Fruit fly (Drosophila melanogaster) whole organism, embryonic: ENCODE data around the gene drongo.

ENCODE experiments used
- Adf1 ChIP-seq: fragments of 200-800 bp; sonication (Bioruptor generic); IDR thresholded peaks from 2 replicates; pipeline ENCODE4 v1.3.6; 2022; ENCODE audit warnings: missing biosample characterization, missing genetic modification characterization
- B-H1 ChIP-seq: fragments of 200-800 bp; sonication (Bioruptor generic); IDR thresholded peaks from 3 replicates; pipeline ENCODE4 v1.3.6; 2022; ENCODE audit warnings: missing biosample characterization, missing genetic modification characterization
- Bgb ChIP-seq: fragments of 200-800 bp; sonication (Bioruptor generic); IDR thresholded peaks from 2 replicates; pipeline ENCODE4 v1.3.6; 2022; ENCODE audit warnings: missing biosample characterization, missing genetic modification characterization; ENCODE audit not compliant: partially characterized antibody
- Bteb2 ChIP-seq: fragments of 200-800 bp; sonication (Bioruptor generic); optimal IDR thresholded peaks from 2 replicates; lab custom pipeline; 2016; ENCODE audit warnings: missing biosample characterization, missing genetic modification characterization
- CG10431 ChIP-seq: fragments of 200-800 bp; sonication (Bioruptor generic); optimal IDR thresholded peaks from 3 replicates; lab custom pipeline; 2018; ENCODE audit warnings: missing biosample characterization, mild to moderate bottlenecking, missing genetic modification characterization
- CG11085 ChIP-seq: fragments of 200-800 bp; sonication (Bioruptor generic); IDR thresholded peaks from 2 replicates; pipeline ENCODE4 v1.3.6; 2022; ENCODE audit warnings: missing biosample characterization, missing genetic modification characterization
- CG14014 ChIP-seq: fragments of 200-800 bp; sonication (Bioruptor generic); IDR thresholded peaks from 2 replicates; pipeline ENCODE4 v1.3.6; 2022; ENCODE audit warnings: missing biosample characterization, missing genetic modification characterization
- CG14441 ChIP-seq: fragments of 200-800 bp; sonication (Bioruptor generic); IDR thresholded peaks from 2 replicates; pipeline ENCODE4 v1.3.6; 2022; ENCODE audit warnings: missing biosample characterization, missing genetic modification characterization
- CG14965 ChIP-seq: fragments of 200-800 bp; sonication (Bioruptor generic); optimal IDR thresholded peaks from 2 replicates; lab custom pipeline; 2016; ENCODE audit warnings: missing biosample characterization, missing genetic modification characterization, borderline replicate concordance
- CG1603 ChIP-seq: fragments of 200-800 bp; sonication (Bioruptor generic); optimal IDR thresholded peaks from 2 replicates; lab custom pipeline; 2019; ENCODE audit warnings: missing biosample characterization, mild to moderate bottlenecking, missing genetic modification characterization, moderate library complexity
- CG17802 ChIP-seq: fragments of 200-800 bp; sonication (Bioruptor generic); optimal IDR thresholded peaks from 2 replicates; lab custom pipeline; 2018; ENCODE audit warnings: missing biosample characterization, mild to moderate bottlenecking, missing genetic modification characterization, moderate library complexity
- CG17829 ChIP-seq: fragments of 200-800 bp; optimal IDR thresholded peaks from 2 replicates; lab custom pipeline; 2019; ENCODE audit warnings: missing biosample characterization, mild to moderate bottlenecking, missing genetic modification characterization, moderate library complexity
- CG30431 ChIP-seq: fragments of 200-800 bp; sonication (Bioruptor generic); optimal IDR thresholded peaks from 2 replicates; lab custom pipeline; 2017; ENCODE audit warnings: missing biosample characterization, missing genetic modification characterization
- CG3838 ChIP-seq: fragments of 200-800 bp; sonication (Bioruptor generic); optimal IDR thresholded peaks from 3 replicates; lab custom pipeline; 2016; ENCODE audit warnings: missing biosample characterization, missing genetic modification characterization
- CG4730 ChIP-seq: fragments of 200-800 bp; sonication (Bioruptor generic); IDR thresholded peaks from 2 replicates; pipeline ENCODE4 v1.3.6; 2022; ENCODE audit warnings: missing biosample characterization, missing genetic modification characterization
- CG6175 ChIP-seq: fragments of 200-800 bp; sonication (Bioruptor generic); IDR thresholded peaks from 3 replicates; pipeline ENCODE4 v1.3.6; 2022; ENCODE audit warnings: missing biosample characterization, missing genetic modification characterization
- CG6689 ChIP-seq: fragments of 200-800 bp; sonication (Bioruptor generic); IDR thresholded peaks from 2 replicates; pipeline ENCODE4 v1.3.6; 2022; ENCODE audit warnings: missing biosample characterization, missing genetic modification characterization
- CG8478 ChIP-seq: fragments of >200 bp; optimal IDR thresholded peaks from 2 replicates; lab custom pipeline; 2018
- CG9817 ChIP-seq: fragments of 200-800 bp; sonication (Bioruptor generic); optimal IDR thresholded peaks from 2 replicates; lab custom pipeline; 2018; ENCODE audit warnings: missing biosample characterization, mild to moderate bottlenecking, missing genetic modification characterization, moderate library complexity
- CoRest ChIP-seq: fragments of 200-800 bp; sonication (Bioruptor generic); optimal IDR thresholded peaks from 3 replicates; lab custom pipeline; 2018; ENCODE audit warnings: missing biosample characterization, mild to moderate bottlenecking, missing genetic modification characterization, moderate library complexity
- Dip2 ChIP-seq: fragments of 200-800 bp; sonication (Bioruptor generic); IDR thresholded peaks from 2 replicates; pipeline ENCODE4 v1.3.6; 2022; ENCODE audit warnings: missing biosample characterization, missing genetic modification characterization
- Dll ChIP-seq: fragments of 200-800 bp; sonication (Bioruptor generic); IDR thresholded peaks from 4 replicates; pipeline ENCODE4 v1.3.6; 2022; ENCODE audit warnings: missing biosample characterization, missing genetic modification characterization; ENCODE audit not compliant: partially characterized antibody
- Doc3 ChIP-seq: fragments of 200-800 bp; sonication (Bioruptor generic); IDR thresholded peaks from 3 replicates; pipeline ENCODE4 v1.3.6; 2022; ENCODE audit warnings: missing biosample characterization, missing genetic modification characterization; ENCODE audit not compliant: partially characterized antibody
- Dref ChIP-seq: fragments of 200-800 bp; sonication (Bioruptor generic); IDR thresholded peaks from 2 replicates; pipeline ENCODE4 v1.3.6; 2022; ENCODE audit warnings: missing biosample characterization, missing genetic modification characterization
- Fer3 ChIP-seq: fragments of 200-800 bp; sonication (Bioruptor generic); optimal IDR thresholded peaks from 2 replicates; lab custom pipeline; 2018; ENCODE audit warnings: missing biosample characterization, mild to moderate bottlenecking, missing genetic modification characterization, moderate library complexity
- H15 ChIP-seq: fragments of 200-800 bp; sonication (Bioruptor generic); IDR thresholded peaks from 3 replicates; pipeline ENCODE4 v1.3.6; 2022; ENCODE audit warnings: missing biosample characterization, missing genetic modification characterization
- Mad ChIP-seq: fragments of 200-800 bp; sonication (Bioruptor generic); optimal IDR thresholded peaks from 2 replicates; lab custom pipeline; 2016; ENCODE audit warnings: missing biosample characterization, missing genetic modification characterization
- Nf-YC ChIP-seq: fragments of 200-800 bp; optimal IDR thresholded peaks from 3 replicates; lab custom pipeline; 2019; ENCODE audit warnings: missing biosample characterization, mild to moderate bottlenecking, missing genetic modification characterization, moderate library complexity
- Opbp ChIP-seq: fragments of 200-800 bp; sonication (Bioruptor generic); IDR thresholded peaks from 3 replicates; pipeline ENCODE4 v1.3.6; 2022; ENCODE audit warnings: missing biosample characterization, missing genetic modification characterization; ENCODE audit not compliant: partially characterized antibody
- Optix ChIP-seq: fragments of 200-800 bp; sonication (Bioruptor generic); IDR thresholded peaks from 3 replicates; pipeline ENCODE4 v1.3.6; 2022; ENCODE audit warnings: missing biosample characterization, missing genetic modification characterization
- Six4 ChIP-seq: fragments of 200-800 bp; sonication (Bioruptor generic); optimal IDR thresholded peaks from 2 replicates; lab custom pipeline; 2016; ENCODE audit warnings: missing biosample characterization, missing genetic modification characterization
- Xbp1 ChIP-seq: fragments of 200-800 bp; sonication (Bioruptor generic); optimal IDR thresholded peaks from 3 replicates; lab custom pipeline; 2016; ENCODE audit warnings: missing biosample characterization, mild to moderate bottlenecking, missing genetic modification characterization
- ci ChIP-seq: fragments of 200-800 bp; sonication (Bioruptor generic); IDR thresholded peaks from 3 replicates; pipeline ENCODE4 v1.3.6; 2022; ENCODE audit warnings: missing biosample characterization, missing genetic modification characterization
- dm ChIP-seq: fragments of 200-800 bp; sonication (Bioruptor generic); optimal IDR thresholded peaks from 3 replicates; lab custom pipeline; 2016; ENCODE audit warnings: missing biosample characterization, missing genetic modification characterization
- gro ChIP-seq: fragments of 200-800 bp; sonication (Bioruptor generic); optimal IDR thresholded peaks from 2 replicates; lab custom pipeline; 2016; ENCODE audit warnings: missing biosample characterization, missing genetic modification characterization
- inv ChIP-seq: fragments of 200-800 bp; sonication (Bioruptor generic); IDR thresholded peaks from 2 replicates; pipeline ENCODE4 v1.3.6; 2022; ENCODE audit warnings: missing biosample characterization, missing genetic modification characterization; ENCODE audit not compliant: partially characterized antibody
- kni ChIP-seq: fragments of 200-800 bp; sonication (Bioruptor generic); optimal IDR thresholded peaks from 3 replicates; lab custom pipeline; 2017; ENCODE audit warnings: mild to moderate bottlenecking, missing biosample characterization, missing genetic modification reagents, missing genetic modification characterization
- lola ChIP-seq, 3 experiments: fragments of >200 bp in 2 of 3; fragments of 200-800 bp in 1 of 3; sonication (Bioruptor generic) in 1 of 3; optimal IDR thresholded peaks; 2 replicates each; lab custom pipeline; 2017 to 2019; ENCODE audit warnings: missing biosample characterization in 3 of 3, missing genetic modification characterization in 3 of 3, mild to moderate bottlenecking in 1 of 3, moderate library complexity in 1 of 3
- prd ChIP-seq, 3 experiments: fragments of >200 bp in 2 of 3; fragments of 200-800 bp in 1 of 3; sonication (Bioruptor generic) in 1 of 3; optimal IDR thresholded peaks in 2 of 3; IDR thresholded peaks in 1 of 3; 2 replicates in 2 of 3; 3 replicates in 1 of 3; pipeline versions ENCODE4 v1.3.6 to Lab custom; 2017 to 2022; ENCODE audit warnings: missing biosample characterization in 1 of 3, missing genetic modification characterization in 1 of 3
- pzg ChIP-seq: fragments of 200-800 bp; sonication (Bioruptor generic); optimal IDR thresholded peaks from 3 replicates; lab custom pipeline; 2018; ENCODE audit warnings: missing biosample characterization, mild to moderate bottlenecking, missing genetic modification characterization, moderate library complexity
- sim ChIP-seq: fragments of 200-800 bp; sonication (Bioruptor generic); IDR thresholded peaks from 2 replicates; pipeline ENCODE4 v1.3.6; 2022; ENCODE audit warnings: missing biosample characterization, missing genetic modification characterization
- sug ChIP-seq: fragments of 200-800 bp; optimal IDR thresholded peaks from 2 replicates; lab custom pipeline; 2019; ENCODE audit warnings: missing biosample characterization, mild to moderate bottlenecking, missing genetic modification characterization, moderate library complexity
- tap ChIP-seq: fragments of 200-800 bp; optimal IDR thresholded peaks from 3 replicates; lab custom pipeline; 2019; ENCODE audit warnings: missing biosample characterization, mild to moderate bottlenecking, missing genetic modification characterization, moderate library complexity
- tin ChIP-seq: fragments of 200-800 bp; sonication (Bioruptor generic); optimal IDR thresholded peaks from 3 replicates; lab custom pipeline; 2016; ENCODE audit warnings: missing biosample characterization, missing genetic modification characterization
- tio ChIP-seq: fragments of 200-800 bp; sonication (Bioruptor generic); optimal IDR thresholded peaks from 2 replicates; lab custom pipeline; 2017; ENCODE audit warnings: missing biosample characterization, missing genetic modification characterization, inconsistent platforms
- tll ChIP-seq, 2 experiments: fragments of 200-800 bp in 1 of 2; fragments of >200 bp in 1 of 2; sonication (Bioruptor generic) in 1 of 2; optimal IDR thresholded peaks; 2 replicates each; lab custom pipeline; 2017 to 2019; ENCODE audit warnings: missing biosample characterization in 2 of 2, missing genetic modification characterization in 2 of 2, mild to moderate bottlenecking in 1 of 2, moderate library complexity in 1 of 2
- trem ChIP-seq: fragments of 200-800 bp; optimal IDR thresholded peaks from 3 replicates; lab custom pipeline; 2019; ENCODE audit warnings: missing biosample characterization, mild to moderate bottlenecking, missing genetic modification characterization, moderate library complexity
- vvl ChIP-seq: fragments of 200-800 bp; sonication (Bioruptor generic); IDR thresholded peaks from 2 replicates; pipeline ENCODE4 v1.3.6; 2022; ENCODE audit warnings: missing biosample characterization, missing genetic modification characterization

Gene drongo

DNA sequence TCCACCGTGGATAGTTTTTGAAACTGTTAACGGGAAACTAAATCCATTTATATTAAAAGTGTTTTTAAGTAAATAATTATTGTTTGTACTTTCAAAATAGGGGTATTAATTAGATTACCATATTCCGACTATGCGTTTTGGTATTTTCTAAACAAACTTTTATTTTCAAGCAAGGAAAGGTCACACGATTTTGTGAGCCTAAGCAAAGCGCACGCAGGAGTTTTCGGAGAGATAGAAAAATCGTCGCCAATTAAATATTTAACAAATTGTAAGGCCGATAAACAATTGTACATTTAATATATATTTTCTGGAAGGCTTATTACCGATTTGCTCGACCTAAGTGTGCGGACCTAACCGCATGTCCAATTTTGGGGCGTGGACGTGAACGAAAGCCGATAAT lies 19.4 kb upstream of the drongo start, which contains the start of gene PNUTS (continued):
- TF ChIP-seq CG1603 (no peak), CG10431 (GFP tag; lab: Kevin White, UChicago) (no peak), Six4 (GFP tag; lab: Kevin White, UChicago) (no peak), Bgb (no peak)
- TF ChIP-seq, all 482 proteins: peak for 13

DNA sequence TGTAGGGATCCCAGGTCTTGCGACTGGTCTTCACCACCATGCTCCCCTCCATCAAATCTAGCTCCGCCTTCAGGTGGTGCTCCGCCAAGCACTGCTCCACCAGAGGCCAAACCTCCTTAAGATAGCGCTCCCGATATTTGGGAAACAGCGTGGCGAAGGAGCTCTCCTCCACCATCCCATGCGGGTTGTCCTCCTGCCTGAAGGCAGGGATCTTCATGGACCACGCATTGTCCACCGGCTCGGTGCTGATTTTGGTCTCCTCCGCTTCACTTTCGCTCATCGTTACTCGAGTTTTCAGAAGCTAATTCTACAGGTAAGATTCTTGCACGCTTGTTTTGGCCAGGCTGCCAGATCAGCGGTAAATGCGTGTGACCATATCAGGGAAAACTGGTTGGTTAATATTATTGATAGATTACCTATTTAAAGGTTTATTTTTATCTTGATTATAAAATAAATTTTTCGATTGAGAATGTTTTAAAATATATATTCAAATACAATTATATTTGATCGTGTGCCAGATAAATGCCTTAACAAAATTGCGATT lies 18.7 kb upstream of the drongo start, which contains the start of gene dbe:
TSS of gene dbe (minus strand) at position 361 of the 544 bp plus-strand sequence.
- peak; percentile 42; the same call in 1 of the 3 replicates for TF ChIP-seq Opbp
- TF ChIP-seq CG11085 (GFP tag; lab: Robert Waterston, UW): no peak
- TF ChIP-seq pzg: peak; percentile 37
- TF ChIP-seq CG6175 (GFP tag; lab: Robert Waterston, UW): no peak
- TF ChIP-seq sim (GFP tag; lab: Robert Waterston, UW): no peak
- no peak for TF ChIP-seq Dip2
- TF ChIP-seq tio (GFP tag; lab: Kevin White, UChicago): no peak
- no peak for TF ChIP-seq H15 (GFP tag; lab: Robert Waterston, UW)
- peak; percentile 13 for TF ChIP-seq tap (tag; lab: Kevin White, UChicago)
- peak in 1 of 3 experiments; percentile 3 for TF ChIP-seq lola (GFP tag; optimal IDR thresholded peaks at IDR 0.05; lab: Kevin White, UChicago)
- no peak for TF ChIP-seq CG8478 (lab: Kevin White, UChicago)
- TF ChIP-seq CG6689 (GFP tag; lab: Robert Waterston, UW): no peak
- TF ChIP-seq trem (tag; lab: Kevin White, UChicago): peak; percentile 8
- TF ChIP-seq Fer3 (tag; lab: Kevin White, UChicago): peak; percentile 10
- TF ChIP-seq CG14441 (GFP tag; lab: Robert Waterston, UW): no peak
- TF ChIP-seq CG14965 (GFP tag; lab: Kevin White, UChicago): no peak
- TF ChIP-seq Doc3: no peak
- TF ChIP-seq Mad (GFP tag; lab: Kevin White, UChicago): peak; percentile 3
- peak; percentile 73 for TF ChIP-seq dm (GFP tag; lab: Kevin White, UChicago)
- TF ChIP-seq CG3838 (GFP tag; lab: Kevin White, UChicago): no peak
- TF ChIP-seq CG17802 (tag; lab: Kevin White, UChicago): no peak
- TF ChIP-seq kni (GFP tag; lab: Kevin White, UChicago): no peak
- TF ChIP-seq Dref: no peak
- TF ChIP-seq Optix (GFP tag; lab: Robert Waterston, UW): no peak
- peak; percentile 33; the same call in 1 of the 2 replicates for TF ChIP-seq CG14014
- TF ChIP-seq vvl (GFP tag; lab: Robert Waterston, UW): peak; percentile 25; the same call in 1 of the 2 replicates
- no peak for TF ChIP-seq prd (optimal IDR thresholded peaks at IDR 0.05; lab: Kevin White, UChicago)
- TF ChIP-seq prd (GFP tag; IDR thresholded peaks at IDR 0.05; lab: Robert Waterston, UW): 0 out of 3 replicates have a peak, but pooled peaks have one; percentile 23
- no peak for TF ChIP-seq Nf-YC
- TF ChIP-seq CG9817 (tag; lab: Kevin White, UChicago): peak; percentile 26
- TF ChIP-seq Bteb2: no peak
- TF ChIP-seq sug (tag; lab: Kevin White, UChicago): peak; percentile 46
- no peak for TF ChIP-seq tll (GFP tag; optimal IDR thresholded peaks at IDR 0.05; lab: Kevin White, UChicago)
- peak; percentile 37 for TF ChIP-seq Xbp1
- TF ChIP-seq CG4730: no peak
- TF ChIP-seq B-H1 (GFP tag; lab: Robert Waterston, UW): no peak; the same call in 2 of the 3 replicates
- 0 out of 3 replicates have a peak, but pooled peaks have one; percentile 43 for TF ChIP-seq ci
- TF ChIP-seq gro (GFP tag; lab: Kevin White, UChicago): no peak
- no peak for TF ChIP-seq inv (GFP tag; lab: Robert Waterston, UW)
- peak; percentile 0 for TF ChIP-seq CoRest (tag; lab: Kevin White, UChicago)
- no peak for TF ChIP-seq Adf1 (GFP tag; lab: Robert Waterston, UW)
- peak; percentile 16 for TF ChIP-seq CG17829
- 0 out of 4 replicates have a peak, but pooled peaks have one; percentile 27 for TF ChIP-seq Dll
- TF ChIP-seq CG30431 (GFP tag; lab: Kevin White, UChicago): no peak
- no peak for TF ChIP-seq tin
